Worm (Caenorhabditis elegans) whole organism, late embryonic: ENCODE measurements around the gene C44B7.11.
A peak's percentile ranks its signal among the peaks of the same experiment; 100 is the strongest.

ENCODE experiments used
- F13H6.1 ChIP-seq: sonication (generic microtip); optimal IDR thresholded peaks from 2 replicates; lab custom pipeline; 2016; ENCODE audit warnings: missing genetic modification characterization, missing compliant biosample characterization
- Y22D7AL.16 ChIP-seq: sonication (generic microtip); optimal IDR thresholded peaks from 2 replicates; lab custom pipeline; 2016; ENCODE audit warnings: missing genetic modification characterization, missing compliant biosample characterization
- ama-1 ChIP-seq: fragments of 150-350 bp; optimal IDR thresholded peaks from 2 replicates; lab custom pipeline; 2014
- ceh-45 ChIP-seq: fragments of 200-800 bp; sonication (Bioruptor generic); IDR thresholded peaks from 2 replicates; pipeline ENCODE4 v1.3.6; 2022; ENCODE audit warnings: missing genetic modification reagents, missing genetic modification characterization, missing compliant biosample characterization
- dmd-4 ChIP-seq: sonication (generic microtip); optimal IDR thresholded peaks from 2 replicates; lab custom pipeline; 2016; ENCODE audit warnings: borderline replicate concordance, missing genetic modification characterization, missing compliant biosample characterization
- fkh-10 ChIP-seq: fragments of 150-350 bp; optimal IDR thresholded peaks from 2 replicates; lab custom pipeline; 2014; ENCODE audit warnings: missing biosample characterization, missing genetic modification reagents, missing genetic modification characterization
- fkh-6 ChIP-seq: sonication (generic microtip); optimal IDR thresholded peaks from 2 replicates; lab custom pipeline; 2016; ENCODE audit warnings: missing genetic modification characterization, missing compliant biosample characterization
- hlh-6 ChIP-seq: sonication (generic microtip); optimal IDR thresholded peaks from 2 replicates; lab custom pipeline; 2016; ENCODE audit warnings: missing genotype, missing genetic modification characterization, missing compliant biosample characterization
- pha-4 ChIP-seq: fragments of 150-350 bp; optimal IDR thresholded peaks from 2 replicates; lab custom pipeline; 2018; ENCODE audit warnings: missing biosample characterization, missing genetic modification reagents, missing genetic modification characterization
- pqm-1 ChIP-seq: sonication (generic microtip); optimal IDR thresholded peaks from 2 replicates; lab custom pipeline; 2016; ENCODE audit warnings: missing genetic modification characterization, missing compliant biosample characterization
- tbx-2 ChIP-seq: sonication (generic microtip); optimal IDR thresholded peaks from 2 replicates; lab custom pipeline; 2016; ENCODE audit warnings: missing genetic modification characterization, missing compliant biosample characterization
- ztf-16 ChIP-seq: sonication (generic microtip); optimal IDR thresholded peaks from 2 replicates; lab custom pipeline; 2017; ENCODE audit warnings: missing genetic modification characterization, missing compliant biosample characterization

DNA sequence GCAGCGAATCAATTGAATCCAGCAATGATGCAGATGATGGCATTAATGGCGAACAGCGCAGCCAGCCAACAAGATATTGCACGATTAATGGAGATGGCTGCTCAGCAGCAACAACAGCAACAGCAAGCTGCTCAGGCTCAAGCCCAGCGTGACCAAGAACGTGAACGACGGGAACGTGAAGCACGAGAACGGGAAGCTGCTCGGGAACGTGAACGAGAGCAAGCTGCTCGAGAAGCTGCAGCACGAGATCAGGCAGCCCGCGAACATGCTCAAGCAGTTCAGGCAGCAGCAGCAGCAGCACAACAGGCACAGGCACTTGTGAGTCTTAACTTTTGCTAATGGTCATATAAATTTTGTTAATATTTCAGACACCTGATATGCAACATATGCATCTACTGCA lies 50.6 kb downstream of the C44B7.11 start:
- TF ChIP-seq ztf-16: no peak
- TF ChIP-seq ceh-45: no peak
- no peak for TF ChIP-seq hlh-6
- no peak for TF ChIP-seq fkh-6 (tag; lab: Kevin White, UChicago)
- TF ChIP-seq pqm-1: no peak
- no peak for TF ChIP-seq dmd-4
- no peak for TF ChIP-seq Y22D7AL.16
- TF ChIP-seq F13H6.1 (tag; lab: Kevin White, UChicago): no peak
- TF ChIP-seq ama-1 (lab: Kevin White, UChicago): no peak
- peak; percentile 29 for TF ChIP-seq tbx-2 (tag; lab: Kevin White, UChicago)
- no peak for TF ChIP-seq fkh-10 (GFP tag; lab: Kevin White, UChicago)
- no peak for TF ChIP-seq pha-4 (tag; lab: Kevin White, UChicago)
